Fruit fly (Drosophila melanogaster): ENCODE results near the gene CG42578.

CG42578 gene

dm6 chrX:20480382-20480781 lies 34.2 kb downstream of the CG42578 start (continued):
- TF ChIP-seq net (GFP tag; optimal IDR thresholded peaks at IDR 0.05) (peak; percentile 84), achi (GFP tag; optimal IDR thresholded peaks at IDR 0.05) (peak; percentile 83), salr (GFP tag; optimal IDR thresholded peaks at IDR 0.05) (peak in 1 of 2 experiments; percentile 41), CG4318 (GFP tag; optimal IDR thresholded peaks at IDR 0.05) (peak; percentile 69), acj6 (GFP tag; optimal IDR thresholded peaks at IDR 0.05) (peak; percentile 82), CG6163 (GFP tag; IDR thresholded peaks at IDR 0.05) (peak; percentile 87), CG10669 (GFP tag; optimal IDR thresholded peaks at IDR 0.05) (no peak), pdm3 (GFP tag; optimal IDR thresholded peaks at IDR 0.05) (peak; percentile 84), OdsH (GFP tag; optimal IDR thresholded peaks at IDR 0.05) (peak; percentile 80), Hr38 (GFP tag; optimal IDR thresholded peaks at IDR 0.05) (no peak), dac (GFP tag; optimal IDR thresholded peaks at IDR 0.05) (peak; percentile 71), CG9139 (GFP tag; optimal IDR thresholded peaks at IDR 0.05) (no peak), Eip93F (GFP tag; optimal IDR thresholded peaks at IDR 0.05) (no peak), esn (GFP tag; optimal IDR thresholded peaks at IDR 0.05) (peak; percentile 79), Sox15 (GFP tag; optimal IDR thresholded peaks at IDR 0.05) (peak; percentile 61), CG31627 (GFP tag; optimal IDR thresholded peaks at IDR 0.05) (peak; percentile 79)

dm6 chrX:20481404-20481803 lies 35.2 kb downstream of the CG42578 start:
- no peak for TF ChIP-seq CG3032 (tag; optimal IDR thresholded peaks at IDR 0.05)
- TF ChIP-seq Lpt (GFP tag; optimal IDR thresholded peaks at IDR 0.05): no peak
- TF ChIP-seq CG10669 (GFP tag; optimal IDR thresholded peaks at IDR 0.05): no peak
- TF ChIP-seq Hr4 (GFP tag; optimal IDR thresholded peaks at IDR 0.05): no peak
- TF ChIP-seq dsx (GFP tag; optimal IDR thresholded peaks at IDR 0.05; ENCODE audit: poor library complexity, severe bottlenecking): no peak
- TF ChIP-seq Met (GFP tag; optimal IDR thresholded peaks at IDR 0.05): no peak
- peak; percentile 44 for TF ChIP-seq fkh (GFP tag; optimal IDR thresholded peaks at IDR 0.05)
- TF ChIP-seq CG7368 (GFP tag; optimal IDR thresholded peaks at IDR 0.05): no peak
- no peak for TF ChIP-seq CG3919 (GFP tag; optimal IDR thresholded peaks at IDR 0.05)
- no peak for TF ChIP-seq Hr39 (GFP tag; optimal IDR thresholded peaks at IDR 0.05)
- TF ChIP-seq dac (GFP tag; optimal IDR thresholded peaks at IDR 0.05): no peak
- TF ChIP-seq Gug (GFP tag; IDR thresholded peaks at IDR 0.05): no peak
- no peak for TF ChIP-seq pdm3 (GFP tag; optimal IDR thresholded peaks at IDR 0.05)
- no peak for TF ChIP-seq CG15336 (GFP tag; IDR thresholded peaks at IDR 0.05)
- peak; percentile 84 for TF ChIP-seq svp (GFP tag)
- TF ChIP-seq Eip78C (GFP tag): peak; percentile 58
- TF ChIP-seq fd85E (GFP tag; optimal IDR thresholded peaks at IDR 0.05): no peak
- no peak for TF ChIP-seq salr (GFP tag; optimal IDR thresholded peaks at IDR 0.05)
- no peak for TF ChIP-seq CG31627 (GFP tag; optimal IDR thresholded peaks at IDR 0.05)
- TF ChIP-seq Ets96B (tag; optimal IDR thresholded peaks at IDR 0.05): no peak
- peak; percentile 65 for TF ChIP-seq vri (GFP tag; optimal IDR thresholded peaks at IDR 0.05)
- peak; percentile 84 for TF ChIP-seq Eip93F (GFP tag; optimal IDR thresholded peaks at IDR 0.05)
- TF ChIP-seq CG6792 (GFP tag; optimal IDR thresholded peaks at IDR 0.05): no peak
- TF ChIP-seq Sox15 (GFP tag; optimal IDR thresholded peaks at IDR 0.05): no peak
- no peak for TF ChIP-seq CG34406 (GFP tag; optimal IDR thresholded peaks at IDR 0.05)
- no peak for TF ChIP-seq CG11902 (GFP tag; optimal IDR thresholded peaks at IDR 0.05)
- TF ChIP-seq lz (GFP tag; optimal IDR thresholded peaks at IDR 0.05): no peak
- TF ChIP-seq Sox102F (GFP tag; optimal IDR thresholded peaks at IDR 0.05): no peak
- TF ChIP-seq CG4318 (GFP tag; optimal IDR thresholded peaks at IDR 0.05): no peak

dm6 chrX:20482790-20483564 lies 36.8 kb downstream of the CG42578 start:
- peak; percentile 7 for TF ChIP-seq vri (GFP tag; optimal IDR thresholded peaks at IDR 0.05)
- peak; percentile 17 for TF ChIP-seq CG16779 (tag; optimal IDR thresholded peaks at IDR 0.05)
- TF ChIP-seq CG9139 (GFP tag; optimal IDR thresholded peaks at IDR 0.05): no peak
- TF ChIP-seq fkh (GFP tag; optimal IDR thresholded peaks at IDR 0.05): peak; percentile 76
- TF ChIP-seq acj6 (GFP tag; optimal IDR thresholded peaks at IDR 0.05): peak; percentile 59
- TF ChIP-seq Met (GFP tag; optimal IDR thresholded peaks at IDR 0.05): peak; percentile 24
- peak; percentile 55 for TF ChIP-seq achi (GFP tag; optimal IDR thresholded peaks at IDR 0.05)
- TF ChIP-seq Ets96B (tag; optimal IDR thresholded peaks at IDR 0.05): peak; percentile 60
- TF ChIP-seq spab (GFP tag; optimal IDR thresholded peaks at IDR 0.05): peak; percentile 38
- TF ChIP-seq Ets21C (GFP tag; optimal IDR thresholded peaks at IDR 0.05): no peak
- TF ChIP-seq CG6808 (GFP tag; optimal IDR thresholded peaks at IDR 0.05): peak; percentile 47
- peak in 1 of 2 experiments; percentile 59 for TF ChIP-seq ss (GFP tag; optimal IDR thresholded peaks at IDR 0.05)
- TF ChIP-seq Hr39 (GFP tag; optimal IDR thresholded peaks at IDR 0.05): peak; percentile 33
- TF ChIP-seq CG11902 (GFP tag; optimal IDR thresholded peaks at IDR 0.05): peak; percentile 36
- peak; percentile 18 for TF ChIP-seq CG11762 (GFP tag; optimal IDR thresholded peaks at IDR 0.05; ENCODE audit: insufficient read depth)
- peak; percentile 32 for TF ChIP-seq Sox14 (GFP tag; optimal IDR thresholded peaks at IDR 0.05)
- TF ChIP-seq CG3919 (GFP tag; optimal IDR thresholded peaks at IDR 0.05): peak; percentile 40
- TF ChIP-seq CG34406 (GFP tag; optimal IDR thresholded peaks at IDR 0.05): peak; percentile 51
- TF ChIP-seq CG10669 (GFP tag; optimal IDR thresholded peaks at IDR 0.05): peak; percentile 58
- TF ChIP-seq CG6854 (GFP tag; optimal IDR thresholded peaks at IDR 0.05): no peak
